Fruit fly (Drosophila melanogaster): ENCODE results near the gene CG43439.

DNA sequence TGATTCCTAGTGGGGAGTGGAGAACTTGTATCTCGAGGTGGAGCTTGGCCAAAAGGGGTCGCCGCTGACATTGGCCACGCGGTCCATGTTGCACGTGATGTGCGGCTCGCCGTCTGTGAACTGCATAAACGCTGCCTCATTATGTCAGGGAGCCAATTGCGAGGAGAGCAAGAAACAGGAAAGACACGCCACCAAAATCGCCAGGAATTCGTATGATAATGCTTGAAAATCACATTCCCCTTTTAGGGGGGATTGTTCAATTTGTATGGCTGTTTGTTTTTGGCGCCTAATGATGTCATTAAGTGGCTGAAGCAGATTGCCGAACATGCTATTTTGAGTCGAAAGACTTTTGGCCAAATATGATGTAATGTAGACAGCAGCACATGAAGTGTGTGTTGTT is 25.5 kb upstream of the CG43439 start:
- TF ChIP-seq Dll (optimal IDR thresholded peaks at IDR 0.05) (no peak), usp (GFP tag; optimal IDR thresholded peaks at IDR 0.05) (no peak), CG8478 (optimal IDR thresholded peaks at IDR 0.05) (no peak), pan (optimal IDR thresholded peaks at IDR 0.05) (no peak), psq (optimal IDR thresholded peaks at IDR 0.05) (no peak)

Data from whole organism.